Fruit fly (Drosophila melanogaster) whole organism, pupa: ENCODE data around the gene salt.

Source experiments
- CG10348 ChIP-seq: fragments of 200-800 bp; sonication (Bioruptor generic); IDR thresholded peaks from 2 replicates; pipeline ENCODE4 v1.3.6; 2022; ENCODE audit warnings: missing biosample characterization, missing genetic modification characterization
- CG12605 ChIP-seq: fragments of 200-800 bp; sonication (Bioruptor generic); IDR thresholded peaks from 2 replicates; pipeline ENCODE4 v1.3.6; 2022; ENCODE audit warnings: missing biosample characterization, missing genetic modification characterization
- CG13204 ChIP-seq: fragments of 200-800 bp; sonication (Bioruptor generic); optimal IDR thresholded peaks from 2 replicates; lab custom pipeline; 2018; ENCODE audit warnings: missing biosample characterization, mild to moderate bottlenecking, missing genetic modification characterization, moderate library complexity
- CG14655 ChIP-seq: fragments of 200-800 bp; sonication (Bioruptor generic); optimal IDR thresholded peaks from 3 replicates; lab custom pipeline; 2017; ENCODE audit warnings: mild to moderate bottlenecking, missing biosample characterization, missing genetic modification reagents, missing genetic modification characterization
- CG15710 ChIP-seq: fragments of 200-800 bp; sonication (Bioruptor generic); optimal IDR thresholded peaks from 2 replicates; lab custom pipeline; 2018; ENCODE audit warnings: missing biosample characterization, mild to moderate bottlenecking, missing genetic modification characterization, moderate library complexity
- CG17806 ChIP-seq: fragments of 200-800 bp; sonication (Bioruptor generic); optimal IDR thresholded peaks from 2 replicates; lab custom pipeline; 2018; ENCODE audit warnings: missing biosample characterization, mild to moderate bottlenecking, missing genetic modification characterization, moderate library complexity
- CG32121 ChIP-seq: fragments of 200-800 bp; sonication (Bioruptor generic); IDR thresholded peaks from 2 replicates; pipeline ENCODE4 v1.3.6; 2022; ENCODE audit warnings: missing biosample characterization, missing genetic modification characterization
- CG34367 ChIP-seq: fragments of 200-800 bp; sonication (Bioruptor generic); optimal IDR thresholded peaks from 2 replicates; lab custom pipeline; 2018; ENCODE audit warnings: missing biosample characterization, mild to moderate bottlenecking, missing genetic modification characterization
- CG4496 ChIP-seq: fragments of 200-800 bp; sonication (Bioruptor generic); IDR thresholded peaks from 3 replicates; pipeline ENCODE4 v1.3.6; 2022; ENCODE audit warnings: missing biosample characterization, missing genetic modification characterization
- CG8159 ChIP-seq: fragments of 200-800 bp; sonication (Bioruptor generic); optimal IDR thresholded peaks from 3 replicates; lab custom pipeline; 2018; ENCODE audit warnings: missing biosample characterization, mild to moderate bottlenecking, missing genetic modification characterization, moderate library complexity
- CG8301 ChIP-seq: fragments of 200-800 bp; sonication (Bioruptor generic); optimal IDR thresholded peaks from 2 replicates; lab custom pipeline; 2018; ENCODE audit warnings: missing biosample characterization, mild to moderate bottlenecking, missing genetic modification characterization
- CG9948 ChIP-seq: fragments of 200-800 bp; sonication (Bioruptor generic); optimal IDR thresholded peaks from 2 replicates; lab custom pipeline; 2018; ENCODE audit warnings: missing biosample characterization, mild to moderate bottlenecking, missing genetic modification characterization, moderate library complexity
- D1 ChIP-seq: fragments of 200-800 bp; sonication (Bioruptor generic); optimal IDR thresholded peaks from 2 replicates; lab custom pipeline; 2018; ENCODE audit warnings: missing biosample characterization, mild to moderate bottlenecking, missing genetic modification characterization, moderate library complexity
- EcR ChIP-seq: fragments of 200-800 bp; sonication (Bioruptor generic); optimal IDR thresholded peaks from 3 replicates; lab custom pipeline; 2019; ENCODE audit warnings: missing biosample characterization, missing genetic modification characterization, mild to moderate bottlenecking, moderate library complexity, missing genetic modification reagents
- Ets98B ChIP-seq: fragments of 200-800 bp; sonication (Bioruptor generic); IDR thresholded peaks from 2 replicates; pipeline ENCODE4 v1.3.6; 2022; ENCODE audit warnings: missing biosample characterization, missing genetic modification characterization
- Pif1A ChIP-seq: fragments of 200-800 bp; sonication (Bioruptor generic); optimal IDR thresholded peaks from 3 replicates; lab custom pipeline; 2016; ENCODE audit warnings: missing biosample characterization, missing genetic modification characterization
- Pif1B ChIP-seq: fragments of 200-800 bp; sonication (Bioruptor generic); optimal IDR thresholded peaks from 3 replicates; lab custom pipeline; 2016; ENCODE audit warnings: missing biosample characterization, missing genetic modification characterization
- Snoo ChIP-seq: fragments of 200-800 bp; sonication (Bioruptor generic); optimal IDR thresholded peaks from 3 replicates; lab custom pipeline; 2017; ENCODE audit warnings: missing biosample characterization, mild to moderate bottlenecking, missing genetic modification characterization, inconsistent platforms
- fd96Ca ChIP-seq: fragments of 200-800 bp; sonication (Bioruptor generic); IDR thresholded peaks from 3 replicates; pipeline ENCODE4 v1.3.6; 2022; ENCODE audit warnings: missing biosample characterization, missing genetic modification characterization
- gl ChIP-seq: fragments of 200-800 bp; sonication (Bioruptor generic); optimal IDR thresholded peaks from 2 replicates; lab custom pipeline; 2018; ENCODE audit warnings: missing biosample characterization, mild to moderate bottlenecking, missing genetic modification characterization
- rn ChIP-seq: fragments of 200-800 bp; sonication (Bioruptor generic); IDR thresholded peaks from 2 replicates; pipeline ENCODE4 v1.3.6; 2022; ENCODE audit warnings: missing biosample characterization, missing genetic modification characterization

Gene salt

dm6 chr3R:31704524-31705215, 49.8 kb downstream of the salt start:
- TF ChIP-seq CG34367: no peak
- TF ChIP-seq CG17806 (tag; lab: Kevin White, UChicago): peak; percentile 12
- no peak for TF ChIP-seq CG32121 (GFP tag; lab: Robert Waterston, UW)
- TF ChIP-seq fd96Ca (GFP tag; lab: Robert Waterston, UW): no peak
- no peak for TF ChIP-seq rn (GFP tag; lab: Robert Waterston, UW)
- no peak for TF ChIP-seq CG8301 (tag; lab: Kevin White, UChicago)
- no peak for TF ChIP-seq Ets98B (GFP tag; lab: Robert Waterston, UW)
- TF ChIP-seq CG12605 (GFP tag; lab: Robert Waterston, UW): no peak
- TF ChIP-seq EcR: no peak
- no peak for TF ChIP-seq Pif1B
- peak; percentile 8 for TF ChIP-seq CG9948 (tag; lab: Kevin White, UChicago)
- peak; percentile 1 for TF ChIP-seq CG8159
- TF ChIP-seq Pif1A (GFP tag; lab: Kevin White, UChicago): no peak
- TF ChIP-seq CG14655 (GFP tag; lab: Kevin White, UChicago): peak; percentile 26

DNA sequence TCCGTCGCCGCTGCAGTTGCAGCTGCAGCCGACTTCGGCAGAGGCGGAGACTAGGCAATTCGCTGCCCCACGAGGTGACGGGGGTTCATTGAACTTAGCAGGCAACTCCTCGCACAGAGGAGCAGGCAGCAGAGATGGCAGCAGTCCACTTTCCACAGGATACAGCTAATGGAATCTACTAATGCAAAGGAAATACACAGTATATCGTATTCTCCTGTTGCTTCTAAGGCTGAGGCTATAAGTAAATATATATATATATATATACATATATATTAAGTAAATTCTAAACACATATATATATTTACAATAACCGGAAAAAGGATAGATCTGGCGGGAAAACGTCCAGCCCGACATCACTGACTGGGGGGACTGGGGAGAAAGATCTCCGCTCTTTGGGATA, 51.1 kb downstream of the salt start:
- TF ChIP-seq CG17806 (tag; lab: Kevin White, UChicago): peak; percentile 9
- TF ChIP-seq Ets98B (GFP tag; lab: Robert Waterston, UW): no peak
- TF ChIP-seq CG14655 (GFP tag; lab: Kevin White, UChicago): peak; percentile 20
- TF ChIP-seq CG8159: peak; percentile 22
- peak; percentile 92 for TF ChIP-seq EcR
- TF ChIP-seq, all 21 proteins: peak for 4

- TF ChIP-seq CG34367 (no peak), CG14655 (GFP tag; lab: Kevin White, UChicago) (no peak), Ets98B (GFP tag; lab: Robert Waterston, UW) (no peak), CG13204 (GFP tag; lab: Kevin White, UChicago) (no peak), CG9948 (tag; lab: Kevin White, UChicago) (no peak), gl (tag; lab: Kevin White, UChicago) (peak; percentile 29), CG12605 (GFP tag; lab: Robert Waterston, UW) (no peak), rn (GFP tag; lab: Robert Waterston, UW) (no peak), CG15710 (no peak), CG8159 (no peak), CG10348 (GFP tag; lab: Robert Waterston, UW) (no peak), CG8301 (tag; lab: Kevin White, UChicago) (no peak), CG32121 (GFP tag; lab: Robert Waterston, UW) (no peak), Snoo (tag; lab: Kevin White, UChicago) (no peak), Pif1A (GFP tag; lab: Kevin White, UChicago) (no peak), CG17806 (tag; lab: Kevin White, UChicago) (no peak), fd96Ca (GFP tag; lab: Robert Waterston, UW) (no peak), D1 (no peak), CG4496 (GFP tag; lab: Robert Waterston, UW) (peak; percentile 77; the same call in 2 of the 3 replicates), EcR (peak; percentile 54), Pif1B (no peak)
Measured at dm6 chr3R:31701934-31702333, 52.6 kb downstream of the salt start.
